Fruit fly (Drosophila melanogaster) whole organism, embryonic: ENCODE data around the gene Sf3b1.
A peak's percentile ranks its signal among the peaks of the same experiment; 100 is the strongest.

Experiments
- BtbVII ChIP-seq: fragments of 200-800 bp; sonication (Bioruptor generic); optimal IDR thresholded peaks from 3 replicates; lab custom pipeline; 2017; ENCODE audit warnings: missing biosample characterization, mild to moderate bottlenecking, missing genetic modification characterization
- CG10321 ChIP-seq: fragments of 200-800 bp; sonication (Bioruptor generic); IDR thresholded peaks from 2 replicates; pipeline ENCODE4 v1.3.6; 2022; ENCODE audit warnings: missing biosample characterization, missing genetic modification characterization
- CG10543 ChIP-seq: fragments of 200-800 bp; sonication (Bioruptor generic); optimal IDR thresholded peaks from 3 replicates; lab custom pipeline; 2017; ENCODE audit warnings: missing biosample characterization, mild to moderate bottlenecking, missing genetic modification characterization, moderate library complexity
- CG11085 ChIP-seq: fragments of 200-800 bp; sonication (Bioruptor generic); IDR thresholded peaks from 2 replicates; pipeline ENCODE4 v1.3.6; 2022; ENCODE audit warnings: missing biosample characterization, missing genetic modification characterization
- CG11504 ChIP-seq: fragments of 200-800 bp; sonication (Bioruptor generic); optimal IDR thresholded peaks from 3 replicates; lab custom pipeline; 2019; ENCODE audit warnings: missing biosample characterization, mild to moderate bottlenecking, missing genetic modification characterization, moderate library complexity
- CG13287 ChIP-seq: fragments of 200-800 bp; sonication (Bioruptor generic); IDR thresholded peaks from 2 replicates; pipeline ENCODE4 v1.3.6; 2022; ENCODE audit warnings: missing biosample characterization, missing genetic modification characterization; ENCODE audit not compliant: partially characterized antibody
- CG14014 ChIP-seq: fragments of 200-800 bp; sonication (Bioruptor generic); IDR thresholded peaks from 2 replicates; pipeline ENCODE4 v1.3.6; 2022; ENCODE audit warnings: missing biosample characterization, missing genetic modification characterization
- CG15479 ChIP-seq: fragments of 200-800 bp; sonication (Bioruptor generic); optimal IDR thresholded peaks from 3 replicates; lab custom pipeline; 2019; ENCODE audit warnings: missing biosample characterization, mild to moderate bottlenecking, missing genetic modification characterization, moderate library complexity
- CG1602 ChIP-seq: fragments of 200-800 bp; sonication (Bioruptor generic); optimal IDR thresholded peaks from 3 replicates; lab custom pipeline; 2016; ENCODE audit warnings: missing biosample characterization, missing genetic modification characterization
- CG17612 ChIP-seq: fragments of 200-800 bp; sonication (Bioruptor generic); IDR thresholded peaks from 2 replicates; pipeline ENCODE4 v1.3.6; 2022; ENCODE audit warnings: missing biosample characterization, missing genetic modification characterization
- CG17829 ChIP-seq: fragments of 200-800 bp; optimal IDR thresholded peaks from 2 replicates; lab custom pipeline; 2019; ENCODE audit warnings: missing biosample characterization, mild to moderate bottlenecking, missing genetic modification characterization, moderate library complexity
- CG18262 ChIP-seq: fragments of 200-800 bp; optimal IDR thresholded peaks from 3 replicates; lab custom pipeline; 2019; ENCODE audit warnings: missing biosample characterization, mild to moderate bottlenecking, missing genetic modification characterization, moderate library complexity
- CG18619 ChIP-seq: fragments of 200-800 bp; sonication (Bioruptor generic); optimal IDR thresholded peaks from 3 replicates; lab custom pipeline; 2017; ENCODE audit warnings: missing biosample characterization, mild to moderate bottlenecking, missing genetic modification characterization
- CG2116 ChIP-seq: fragments of 200-800 bp; sonication (Bioruptor generic); optimal IDR thresholded peaks from 3 replicates; lab custom pipeline; 2018; ENCODE audit warnings: missing biosample characterization, mild to moderate bottlenecking, missing genetic modification characterization
- CG3065 ChIP-seq: fragments of 200-800 bp; sonication (Bioruptor generic); optimal IDR thresholded peaks from 2 replicates; lab custom pipeline; 2016; ENCODE audit warnings: missing biosample characterization, missing genetic modification characterization
- CG31365 ChIP-seq: fragments of 200-800 bp; sonication (Bioruptor generic); optimal IDR thresholded peaks from 2 replicates; lab custom pipeline; 2018; ENCODE audit warnings: missing biosample characterization, mild to moderate bottlenecking, missing genetic modification characterization
- CG32772 ChIP-seq: fragments of 200-800 bp; sonication (Bioruptor generic); IDR thresholded peaks from 2 replicates; pipeline ENCODE4 v1.3.6; 2022; ENCODE audit warnings: missing biosample characterization, missing genetic modification characterization
- CG3281 ChIP-seq: fragments of 200-800 bp; sonication (Bioruptor generic); optimal IDR thresholded peaks from 3 replicates; lab custom pipeline; 2017; ENCODE audit warnings: missing biosample characterization, mild to moderate bottlenecking, missing genetic modification characterization
- CG33213 ChIP-seq: fragments of 200-800 bp; sonication (Bioruptor generic); optimal IDR thresholded peaks from 3 replicates; lab custom pipeline; 2016; ENCODE audit warnings: missing biosample characterization, missing genetic modification characterization
- CG4328 ChIP-seq: fragments of 200-800 bp; sonication (Bioruptor generic); optimal IDR thresholded peaks from 3 replicates; lab custom pipeline; 2017; ENCODE audit warnings: missing biosample characterization, missing genetic modification reagents, missing genetic modification characterization
- CG4707 ChIP-seq: fragments of 200-800 bp; sonication (Bioruptor generic); optimal IDR thresholded peaks from 2 replicates; lab custom pipeline; 2018; ENCODE audit warnings: missing biosample characterization, mild to moderate bottlenecking, missing genetic modification characterization, moderate library complexity
- CG4820 ChIP-seq: fragments of 200-800 bp; sonication (Bioruptor generic); optimal IDR thresholded peaks from 3 replicates; lab custom pipeline; 2016; ENCODE audit warnings: missing biosample characterization, missing genetic modification characterization
- CG6272 ChIP-seq: fragments of 200-800 bp; sonication (Bioruptor generic); IDR thresholded peaks from 2 replicates; pipeline ENCODE4 v1.3.6; 2022; ENCODE audit warnings: missing biosample characterization, missing genetic modification characterization
- CG7271 ChIP-seq: fragments of 200-800 bp; sonication (Bioruptor generic); optimal IDR thresholded peaks from 2 replicates; lab custom pipeline; 2018; ENCODE audit warnings: missing biosample characterization, mild to moderate bottlenecking, missing genetic modification characterization, moderate library complexity
- CG7839 ChIP-seq: fragments of 200-800 bp; sonication (Bioruptor generic); optimal IDR thresholded peaks from 3 replicates; lab custom pipeline; 2018; ENCODE audit warnings: missing biosample characterization, mild to moderate bottlenecking, missing genetic modification characterization, moderate library complexity
- CG7963 ChIP-seq: fragments of 200-800 bp; sonication (Bioruptor generic); IDR thresholded peaks from 3 replicates; pipeline ENCODE4 v1.3.6; 2022; ENCODE audit warnings: missing biosample characterization, missing genetic modification characterization; ENCODE audit not compliant: partially characterized antibody
- CG8388 ChIP-seq: fragments of 200-800 bp; sonication (Bioruptor generic); optimal IDR thresholded peaks from 2 replicates; lab custom pipeline; 2019; ENCODE audit warnings: missing biosample characterization, mild to moderate bottlenecking, missing genetic modification characterization, moderate library complexity
- CG8765 ChIP-seq: fragments of 200-800 bp; sonication (Bioruptor generic); IDR thresholded peaks from 2 replicates; pipeline ENCODE4 v1.3.6; 2022; ENCODE audit warnings: missing biosample characterization, missing genetic modification characterization
- CG9215 ChIP-seq: fragments of 200-800 bp; sonication (Bioruptor generic); IDR thresholded peaks from 2 replicates; pipeline ENCODE4 v1.3.6; 2022; ENCODE audit warnings: missing biosample characterization, missing genetic modification characterization
- Camta ChIP-seq: fragments of 200-800 bp; sonication (Bioruptor generic); optimal IDR thresholded peaks from 2 replicates; lab custom pipeline; 2016; ENCODE audit warnings: missing biosample characterization, missing genetic modification characterization
- Doc2 ChIP-seq: fragments of 200-800 bp; sonication (Bioruptor generic); IDR thresholded peaks from 2 replicates; pipeline ENCODE4 v1.3.6; 2022; ENCODE audit warnings: missing biosample characterization, missing genetic modification characterization
- HLH4C ChIP-seq: fragments of 200-800 bp; sonication (Bioruptor generic); IDR thresholded peaks from 3 replicates; pipeline ENCODE4 v1.3.6; 2022; ENCODE audit warnings: missing biosample characterization, missing genetic modification characterization; ENCODE audit not compliant: partially characterized antibody
- Hmr ChIP-seq: fragments of 200-800 bp; sonication (Bioruptor generic); optimal IDR thresholded peaks from 3 replicates; lab custom pipeline; 2017; ENCODE audit warnings: mild to moderate bottlenecking, missing biosample characterization, missing genetic modification reagents, missing genetic modification characterization
- Optix ChIP-seq: fragments of 200-800 bp; sonication (Bioruptor generic); IDR thresholded peaks from 3 replicates; pipeline ENCODE4 v1.3.6; 2022; ENCODE audit warnings: missing biosample characterization, missing genetic modification characterization
- Sox102F ChIP-seq: fragments of 200-800 bp; sonication (Bioruptor generic); optimal IDR thresholded peaks from 2 replicates; lab custom pipeline; 2018; ENCODE audit warnings: missing biosample characterization, mild to moderate bottlenecking, missing genetic modification characterization, moderate library complexity
- Sry-β ChIP-seq: fragments of 200-800 bp; sonication (Bioruptor generic); optimal IDR thresholded peaks from 2 replicates; lab custom pipeline; 2018; ENCODE audit warnings: missing biosample characterization, mild to moderate bottlenecking, missing genetic modification characterization, moderate library complexity
- Taf1 ChIP-seq: fragments of 200-800 bp; sonication (Bioruptor generic); IDR thresholded peaks from 2 replicates; pipeline ENCODE4 v1.3.6; 2022; ENCODE audit warnings: missing biosample characterization, missing genetic modification characterization
- ac ChIP-seq: fragments of 200-800 bp; sonication (Bioruptor generic); optimal IDR thresholded peaks from 3 replicates; lab custom pipeline; 2017; ENCODE audit warnings: missing biosample characterization, mild to moderate bottlenecking, missing genetic modification characterization
- ap ChIP-seq: fragments of 200-800 bp; sonication (Bioruptor generic); IDR thresholded peaks from 2 replicates; pipeline ENCODE4 v1.3.6; 2022; ENCODE audit warnings: missing biosample characterization, missing genetic modification characterization
- bowl ChIP-seq: fragments of 200-800 bp; sonication (Bioruptor generic); IDR thresholded peaks from 2 replicates; pipeline ENCODE4 v1.3.6; 2022; ENCODE audit warnings: missing biosample characterization, missing genetic modification characterization
- chinmo ChIP-seq: fragments of 200-800 bp; sonication (Bioruptor generic); IDR thresholded peaks from 4 replicates; pipeline ENCODE4 v1.3.6; 2022; ENCODE audit warnings: missing biosample characterization, missing genetic modification characterization; ENCODE audit not compliant: partially characterized antibody
- disco-r ChIP-seq: fragments of 200-800 bp; sonication (Bioruptor generic); optimal IDR thresholded peaks from 2 replicates; lab custom pipeline; 2016; ENCODE audit warnings: missing biosample characterization, missing genetic modification characterization
- ems ChIP-seq: fragments of 200-800 bp; sonication (Bioruptor generic); optimal IDR thresholded peaks from 3 replicates; lab custom pipeline; 2016; ENCODE audit warnings: missing biosample characterization, missing genetic modification characterization
- gt ChIP-seq: fragments of 200-800 bp; sonication (Bioruptor generic); IDR thresholded peaks from 2 replicates; pipeline ENCODE4 v1.3.6; 2022; ENCODE audit warnings: missing biosample characterization, missing genetic modification characterization
- kni ChIP-seq: fragments of 200-800 bp; sonication (Bioruptor generic); optimal IDR thresholded peaks from 3 replicates; lab custom pipeline; 2017; ENCODE audit warnings: mild to moderate bottlenecking, missing biosample characterization, missing genetic modification reagents, missing genetic modification characterization
- onecut ChIP-seq: fragments of 200-800 bp; sonication (Bioruptor generic); IDR thresholded peaks from 2 replicates; pipeline ENCODE4 v1.3.6; 2022; ENCODE audit warnings: missing biosample characterization, missing genetic modification characterization
- phol ChIP-seq: fragments of 200-800 bp; sonication (Bioruptor generic); optimal IDR thresholded peaks from 3 replicates; lab custom pipeline; 2018; ENCODE audit warnings: missing biosample characterization, mild to moderate bottlenecking, missing genetic modification characterization, moderate library complexity
- sqz ChIP-seq: fragments of 200-800 bp; sonication (Bioruptor generic); optimal IDR thresholded peaks from 3 replicates; lab custom pipeline; 2018; ENCODE audit warnings: missing biosample characterization, mild to moderate bottlenecking, missing genetic modification characterization
- tgo ChIP-seq: fragments of 200-800 bp; sonication (Bioruptor generic); IDR thresholded peaks from 3 replicates; pipeline ENCODE4 v1.3.6; 2022; ENCODE audit warnings: missing biosample characterization, missing genetic modification characterization
- trem ChIP-seq: fragments of 200-800 bp; optimal IDR thresholded peaks from 3 replicates; lab custom pipeline; 2019; ENCODE audit warnings: missing biosample characterization, mild to moderate bottlenecking, missing genetic modification characterization, moderate library complexity
- yki ChIP-seq: fragments of >200 bp; optimal IDR thresholded peaks from 3 replicates; lab custom pipeline; 2018

The Sf3b1 gene

dm6 chr2L:568030-568429 lies at the start of gene Sf3b1, which contains the start of gene Nle (continued):
- TF ChIP-seq CG31365 (tag; lab: Kevin White, UChicago) (no peak), disco-r (GFP tag; lab: Kevin White, UChicago) (no peak), CG4820 (GFP tag; lab: Kevin White, UChicago) (no peak), kni (GFP tag; lab: Kevin White, UChicago) (no peak), CG6272 (peak; percentile 38; the same call in 1 of the 2 replicates), CG1602 (GFP tag; lab: Kevin White, UChicago) (peak; percentile 27), CG7963 (peak; percentile 48; the same call in 1 of the 3 replicates), CG10543 (GFP tag; lab: Kevin White, UChicago) (peak; percentile 45), yki (lab: Kevin White, UChicago) (no peak), chinmo (GFP tag; lab: Robert Waterston, UW) (0 out of 4 replicates have a peak, but pooled peaks have one; percentile 60), Hmr (no peak), CG2116 (peak; percentile 93), CG3065 (GFP tag; lab: Kevin White, UChicago) (no peak), CG7271 (tag; lab: Kevin White, UChicago) (peak; percentile 7), sqz (no peak), CG13287 (peak; percentile 99), CG32772 (GFP tag; lab: Robert Waterston, UW) (peak; percentile 23; the same call in 1 of the 2 replicates), ac (GFP tag; lab: Kevin White, UChicago) (no peak), HLH4C (GFP tag; lab: Robert Waterston, UW) (peak; percentile 88), CG17829 (tag; lab: Kevin White, UChicago) (peak; percentile 80), CG14014 (GFP tag; lab: Robert Waterston, UW) (no peak), CG9215 (peak; percentile 65), ap (GFP tag; lab: Robert Waterston, UW) (no peak), CG8765 (GFP tag; lab: Robert Waterston, UW) (no peak), gt (GFP tag; lab: Robert Waterston, UW) (no peak), CG15479 (no peak), onecut (0 out of 2 replicates have a peak, but pooled peaks have one; percentile 16), CG7839 (no peak), CG3281 (peak; percentile 55), CG4707 (GFP tag; lab: Kevin White, UChicago) (no peak), CG4328 (GFP tag; lab: Kevin White, UChicago) (peak; percentile 52), CG11085 (no peak), CG18262 (tag; lab: Kevin White, UChicago) (peak; percentile 40), Camta (GFP tag; lab: Kevin White, UChicago) (peak; percentile 3), Taf1 (GFP tag; lab: Robert Waterston, UW) (no peak), trem (tag; lab: Kevin White, UChicago) (peak; percentile 91), bowl (no peak), CG8388 (GFP tag; lab: Kevin White, UChicago) (no peak), CG10321 (GFP tag; lab: Robert Waterston, UW) (no peak), CG17612 (no peak), Doc2 (GFP tag; lab: Robert Waterston, UW) (no peak), CG33213 (GFP tag; lab: Kevin White, UChicago) (peak; percentile 40), CG11504 (tag; lab: Kevin White, UChicago) (no peak), BtbVII (no peak), CG18619 (GFP tag; lab: Kevin White, UChicago) (no peak), Sox102F (GFP tag; lab: Kevin White, UChicago) (no peak), ems (peak; percentile 24), Sry-β (GFP tag; lab: Kevin White, UChicago) (peak; percentile 77), Optix (no peak), tgo (GFP tag; lab: Robert Waterston, UW) (no peak), phol (tag; lab: Kevin White, UChicago) (peak; percentile 77)
